Fruit fly (Drosophila melanogaster) whole organism, embryonic: ENCODE data around the gene Rab9D.

Source experiments
- Abd-B ChIP-seq: fragments of 200-800 bp; sonication (Bioruptor generic); optimal IDR thresholded peaks from 2 replicates; lab custom pipeline; 2018; ENCODE audit warnings: missing biosample characterization, mild to moderate bottlenecking, missing genetic modification characterization, moderate library complexity
- CG10366 ChIP-seq: fragments of 200-800 bp; sonication (Bioruptor generic); IDR thresholded peaks from 2 replicates; pipeline ENCODE4 v1.3.6; 2022; ENCODE audit warnings: missing biosample characterization, missing genetic modification characterization
- CG10431 ChIP-seq: fragments of 200-800 bp; sonication (Bioruptor generic); optimal IDR thresholded peaks from 3 replicates; lab custom pipeline; 2018; ENCODE audit warnings: missing biosample characterization, mild to moderate bottlenecking, missing genetic modification characterization
- CG12299 ChIP-seq: fragments of 200-800 bp; sonication (Bioruptor generic); optimal IDR thresholded peaks from 2 replicates; lab custom pipeline; 2018; ENCODE audit warnings: missing biosample characterization, mild to moderate bottlenecking, missing genetic modification characterization
- CG1233 ChIP-seq: fragments of 200-800 bp; sonication (Bioruptor generic); optimal IDR thresholded peaks from 4 replicates; lab custom pipeline; 2018; ENCODE audit warnings: missing biosample characterization, mild to moderate bottlenecking, missing genetic modification characterization
- CG12659 ChIP-seq: fragments of 200-800 bp; sonication (Bioruptor generic); optimal IDR thresholded peaks from 3 replicates; lab custom pipeline; 2017; ENCODE audit warnings: mild to moderate bottlenecking, missing biosample characterization, missing genetic modification reagents, missing genetic modification characterization
- CG15269 ChIP-seq: fragments of 200-800 bp; sonication (Bioruptor generic); optimal IDR thresholded peaks from 2 replicates; lab custom pipeline; 2018; ENCODE audit warnings: missing biosample characterization, mild to moderate bottlenecking, missing genetic modification characterization, moderate library complexity
- CG1529 ChIP-seq: fragments of 200-800 bp; sonication (Bioruptor generic); optimal IDR thresholded peaks from 3 replicates; lab custom pipeline; 2018; ENCODE audit warnings: missing biosample characterization, missing genetic modification characterization
- CG16863 ChIP-seq: fragments of 200-800 bp; sonication (Bioruptor generic); optimal IDR thresholded peaks from 3 replicates; lab custom pipeline; 2016; ENCODE audit warnings: missing biosample characterization, missing genetic modification characterization
- CG18619 ChIP-seq: fragments of 200-800 bp; sonication (Bioruptor generic); optimal IDR thresholded peaks from 3 replicates; lab custom pipeline; 2017; ENCODE audit warnings: missing biosample characterization, mild to moderate bottlenecking, missing genetic modification characterization
- CG2678 ChIP-seq: fragments of 200-800 bp; sonication (Bioruptor generic); optimal IDR thresholded peaks from 3 replicates; lab custom pipeline; 2019; ENCODE audit warnings: missing biosample characterization, mild to moderate bottlenecking, missing genetic modification characterization, moderate library complexity
- CG31365 ChIP-seq: fragments of 200-800 bp; sonication (Bioruptor generic); optimal IDR thresholded peaks from 2 replicates; lab custom pipeline; 2018; ENCODE audit warnings: missing biosample characterization, mild to moderate bottlenecking, missing genetic modification characterization
- CG33557 ChIP-seq: fragments of 200-800 bp; sonication (Bioruptor generic); optimal IDR thresholded peaks from 2 replicates; lab custom pipeline; 2019; ENCODE audit warnings: missing biosample characterization, mild to moderate bottlenecking, missing genetic modification characterization, moderate library complexity
- CG34422 ChIP-seq: fragments of 200-800 bp; sonication (Bioruptor generic); IDR thresholded peaks from 3 replicates; pipeline ENCODE4 v1.3.6; 2022; ENCODE audit warnings: missing biosample characterization, missing genetic modification characterization
- CG4328 ChIP-seq: fragments of 200-800 bp; sonication (Bioruptor generic); optimal IDR thresholded peaks from 3 replicates; lab custom pipeline; 2017; ENCODE audit warnings: missing biosample characterization, missing genetic modification reagents, missing genetic modification characterization
- CG4707 ChIP-seq: fragments of 200-800 bp; sonication (Bioruptor generic); optimal IDR thresholded peaks from 2 replicates; lab custom pipeline; 2018; ENCODE audit warnings: missing biosample characterization, mild to moderate bottlenecking, missing genetic modification characterization, moderate library complexity
- CG6254 ChIP-seq: fragments of 200-800 bp; sonication (Bioruptor generic); optimal IDR thresholded peaks from 3 replicates; lab custom pipeline; 2017; ENCODE audit warnings: mild to moderate bottlenecking, missing biosample characterization, missing genetic modification reagents, missing genetic modification characterization
- CoRest ChIP-seq: fragments of 200-800 bp; sonication (Bioruptor generic); optimal IDR thresholded peaks from 3 replicates; lab custom pipeline; 2018; ENCODE audit warnings: missing biosample characterization, mild to moderate bottlenecking, missing genetic modification characterization, moderate library complexity
- D19A ChIP-seq: fragments of 200-800 bp; optimal IDR thresholded peaks from 3 replicates; lab custom pipeline; 2019; ENCODE audit warnings: missing biosample characterization, mild to moderate bottlenecking, missing genetic modification characterization, moderate library complexity
- E2f1 ChIP-seq: fragments of 200-800 bp; sonication (Bioruptor generic); IDR thresholded peaks from 2 replicates; pipeline ENCODE4 v1.3.6; 2022; ENCODE audit warnings: missing biosample characterization, missing genetic modification characterization
- E2f2 ChIP-seq: fragments of 200-800 bp; sonication (Bioruptor generic); IDR thresholded peaks from 2 replicates; pipeline ENCODE4 v1.3.6; 2022; ENCODE audit warnings: missing biosample characterization, missing genetic modification characterization
- Ets97D ChIP-seq: fragments of 200-800 bp; sonication (Bioruptor generic); optimal IDR thresholded peaks from 3 replicates; lab custom pipeline; 2016; ENCODE audit warnings: missing biosample characterization, missing genetic modification characterization
- Oli ChIP-seq: fragments of 200-800 bp; sonication (Bioruptor generic); optimal IDR thresholded peaks from 2 replicates; lab custom pipeline; 2018; ENCODE audit warnings: missing biosample characterization, mild to moderate bottlenecking, missing genetic modification characterization, moderate library complexity
- PHDP ChIP-seq: fragments of 200-800 bp; sonication (Bioruptor generic); optimal IDR thresholded peaks from 3 replicates; lab custom pipeline; 2018; ENCODE audit warnings: missing biosample characterization, mild to moderate bottlenecking, missing genetic modification characterization, moderate library complexity
- Ptx1 ChIP-seq: fragments of 200-800 bp; sonication (Bioruptor generic); IDR thresholded peaks from 2 replicates; pipeline ENCODE4 v1.3.6; 2022; ENCODE audit warnings: missing biosample characterization, missing genetic modification characterization
- Six4 ChIP-seq: fragments of 200-800 bp; sonication (Bioruptor generic); optimal IDR thresholded peaks from 2 replicates; lab custom pipeline; 2016; ENCODE audit warnings: missing biosample characterization, missing genetic modification characterization
- Tbp ChIP-seq: fragments of >200 bp; optimal IDR thresholded peaks from 2 replicates; lab custom pipeline; 2018; ENCODE audit warnings: missing biosample characterization, missing genetic modification characterization
- az2 ChIP-seq: fragments of 200-800 bp; sonication (Bioruptor generic); optimal IDR thresholded peaks from 3 replicates; lab custom pipeline; 2016; ENCODE audit warnings: missing biosample characterization, missing genetic modification characterization
- disco-r ChIP-seq: fragments of 200-800 bp; sonication (Bioruptor generic); optimal IDR thresholded peaks from 2 replicates; lab custom pipeline; 2016; ENCODE audit warnings: missing biosample characterization, missing genetic modification characterization
- dpn ChIP-seq, 2 experiments: fragments of 200-800 bp; sonication (Bioruptor generic); optimal IDR thresholded peaks; 3 replicates each; lab custom pipeline; 2016; ENCODE audit warnings: missing biosample characterization in 2 of 2, missing genetic modification characterization in 2 of 2
- eve ChIP-seq, 2 experiments: fragments of >200 bp; optimal IDR thresholded peaks; 2 replicates each; lab custom pipeline; 2017; ENCODE audit warnings: missing biosample characterization in 2 of 2, missing genetic modification characterization in 2 of 2
- gt ChIP-seq: fragments of 200-800 bp; sonication (Bioruptor generic); IDR thresholded peaks from 2 replicates; pipeline ENCODE4 v1.3.6; 2022; ENCODE audit warnings: missing biosample characterization, missing genetic modification characterization
- hkb ChIP-seq, 2 experiments: fragments of 200-800 bp in 1 of 2; fragments of >200 bp in 1 of 2; sonication (Bioruptor generic) in 1 of 2; IDR thresholded peaks in 1 of 2; optimal IDR thresholded peaks in 1 of 2; 2 replicates each; pipeline versions ENCODE4 v1.3.6 to Lab custom; 2017 to 2022; ENCODE audit warnings: missing biosample characterization in 1 of 2, missing genetic modification characterization in 1 of 2
- kah ChIP-seq: fragments of 200-800 bp; sonication (Bioruptor generic); optimal IDR thresholded peaks from 2 replicates; lab custom pipeline; 2018; ENCODE audit warnings: missing biosample characterization, mild to moderate bottlenecking, missing genetic modification characterization
- nerfin-1 ChIP-seq: fragments of 200-800 bp; sonication (Bioruptor generic); optimal IDR thresholded peaks from 3 replicates; lab custom pipeline; 2019; ENCODE audit warnings: missing biosample characterization, mild to moderate bottlenecking, missing genetic modification characterization, moderate library complexity
- nom ChIP-seq: fragments of 200-800 bp; sonication (Bioruptor generic); optimal IDR thresholded peaks from 2 replicates; lab custom pipeline; 2017; ENCODE audit warnings: missing biosample characterization, missing genetic modification characterization, mild to moderate bottlenecking, moderate library complexity, missing genetic modification reagents
- pan ChIP-seq, 4 experiments: fragments of >200 bp in 3 of 4; fragments of 200-800 bp in 1 of 4; sonication (Bioruptor generic) in 1 of 4; optimal IDR thresholded peaks in 3 of 4; IDR thresholded peaks in 1 of 4; 2 replicates each; pipeline versions ENCODE4 v1.3.6 to Lab custom; 2017 to 2022; ENCODE audit warnings: missing biosample characterization in 2 of 4, missing genetic modification characterization in 2 of 4, mixed read lengths in 1 of 4
- peb ChIP-seq: fragments of 200-800 bp; sonication (Bioruptor generic); IDR thresholded peaks from 2 replicates; pipeline ENCODE4 v1.3.6; 2022; ENCODE audit warnings: missing biosample characterization, missing genetic modification characterization
- phol ChIP-seq: fragments of 200-800 bp; sonication (Bioruptor generic); optimal IDR thresholded peaks from 3 replicates; lab custom pipeline; 2018; ENCODE audit warnings: missing biosample characterization, mild to moderate bottlenecking, missing genetic modification characterization, moderate library complexity
- prd ChIP-seq, 3 experiments: fragments of >200 bp in 2 of 3; fragments of 200-800 bp in 1 of 3; sonication (Bioruptor generic) in 1 of 3; optimal IDR thresholded peaks in 2 of 3; IDR thresholded peaks in 1 of 3; 2 replicates in 2 of 3; 3 replicates in 1 of 3; pipeline versions ENCODE4 v1.3.6 to Lab custom; 2017 to 2022; ENCODE audit warnings: missing biosample characterization in 1 of 3, missing genetic modification characterization in 1 of 3
- sc ChIP-seq, 3 experiments: fragments of >200 bp in 2 of 3; fragments of 200-800 bp in 1 of 3; sonication (Bioruptor generic) in 1 of 3; optimal IDR thresholded peaks; 2 replicates in 2 of 3; 3 replicates in 1 of 3; lab custom pipeline; 2017; ENCODE audit warnings: mild to moderate bottlenecking in 1 of 3, missing biosample characterization in 1 of 3, missing genetic modification characterization in 1 of 3, missing genetic modification reagents in 1 of 3
- sens ChIP-seq: fragments of 200-800 bp; sonication (Bioruptor generic); peaks from one replicate; lab custom pipeline; 2016; ENCODE audit warnings: missing biosample characterization, missing genetic modification characterization
- seq ChIP-seq: fragments of 200-800 bp; sonication (Bioruptor generic); IDR thresholded peaks from 2 replicates; pipeline ENCODE4 v1.3.6; 2022; ENCODE audit warnings: missing biosample characterization, missing genetic modification characterization
- slou ChIP-seq: fragments of 200-800 bp; sonication (Bioruptor generic); optimal IDR thresholded peaks from 3 replicates; lab custom pipeline; 2016; ENCODE audit warnings: missing biosample characterization, missing genetic modification characterization
- stc ChIP-seq: fragments of 200-800 bp; sonication (Bioruptor generic); IDR thresholded peaks from 2 replicates; pipeline ENCODE4 v1.3.6; 2022; ENCODE audit warnings: missing biosample characterization, missing genetic modification characterization
- tap ChIP-seq: fragments of 200-800 bp; optimal IDR thresholded peaks from 3 replicates; lab custom pipeline; 2019; ENCODE audit warnings: missing biosample characterization, mild to moderate bottlenecking, missing genetic modification characterization, moderate library complexity
- unpg ChIP-seq: fragments of 200-800 bp; sonication (Bioruptor generic); optimal IDR thresholded peaks from 3 replicates; lab custom pipeline; 2018; ENCODE audit warnings: missing biosample characterization, mild to moderate bottlenecking, missing genetic modification characterization, moderate library complexity
- usp ChIP-seq: fragments of >200 bp; optimal IDR thresholded peaks from 2 replicates; lab custom pipeline; 2017; ENCODE audit warnings: missing biosample characterization, missing genetic modification characterization

Rab9D gene

dm6 chrX:10557432-10557831 lies 31.5 kb upstream of the Rab9D start (continued):
- TF ChIP-seq CG6254 (GFP tag; lab: Kevin White, UChicago), result peak; percentile 32
- TF ChIP-seq CoRest, result peak; percentile 25
- no peak for TF ChIP-seq sc (optimal IDR thresholded peaks at IDR 0.05; lab: Kevin White, UChicago)
- peak; percentile 41 for TF ChIP-seq sc (GFP tag; optimal IDR thresholded peaks at IDR 0.05; lab: Kevin White, UChicago)
- no peak for TF ChIP-seq disco-r
- TF ChIP-seq az2 (GFP tag; lab: Kevin White, UChicago), result peak; percentile 22
- peak; percentile 52 for TF ChIP-seq Oli (tag; lab: Kevin White, UChicago)
- TF ChIP-seq slou (GFP tag; lab: Kevin White, UChicago), result no peak
- peak; percentile 19; the same call in 1 of the 2 replicates for TF ChIP-seq E2f1
- TF ChIP-seq sens (GFP tag; lab: Kevin White, UChicago), result peak; percentile 87
- TF ChIP-seq Tbp (GFP tag; lab: Kevin White, UChicago), result no peak
- TF ChIP-seq D19A, result peak; percentile 63
- no peak for TF ChIP-seq prd (optimal IDR thresholded peaks at IDR 0.05; lab: Kevin White, UChicago)
- peak; percentile 60 for TF ChIP-seq prd (GFP tag; IDR thresholded peaks at IDR 0.05; lab: Robert Waterston, UW)
- TF ChIP-seq CG12299 (tag; lab: Kevin White, UChicago), result no peak
- TF ChIP-seq seq (GFP tag; lab: Robert Waterston, UW), result peak; percentile 46; the same call in 1 of the 2 replicates
- TF ChIP-seq CG12659, result peak; percentile 9
- no peak for TF ChIP-seq hkb (optimal IDR thresholded peaks at IDR 0.05; lab: Kevin White, UChicago)
- peak; percentile 53; the same call in 1 of the 2 replicates for TF ChIP-seq hkb (GFP tag; IDR thresholded peaks at IDR 0.05; lab: Robert Waterston, UW)
- 0 out of 2 replicates have a peak, but pooled peaks have one; percentile 18 for TF ChIP-seq E2f2 (GFP tag; lab: Robert Waterston, UW)
- TF ChIP-seq eve (GFP tag; optimal IDR thresholded peaks at IDR 0.05; lab: Kevin White, UChicago), result peak in 1 of 2 experiments; percentile 40
- no peak for TF ChIP-seq Ets97D (GFP tag; lab: Kevin White, UChicago)
- peak; percentile 56 for TF ChIP-seq unpg
- no peak for TF ChIP-seq CG4328 (GFP tag; lab: Kevin White, UChicago)
- peak; percentile 20 for TF ChIP-seq CG18619 (GFP tag; lab: Kevin White, UChicago)
- TF ChIP-seq CG10431 (GFP tag; lab: Kevin White, UChicago), result peak; percentile 13
- peak; percentile 29 for TF ChIP-seq CG15269
- TF ChIP-seq dpn (GFP tag; optimal IDR thresholded peaks at IDR 0.05; lab: Kevin White, UChicago), result peak in 1 of 2 experiments; percentile 30
- TF ChIP-seq tap (tag; lab: Kevin White, UChicago), result peak; percentile 37
- peak; percentile 41 for TF ChIP-seq nom (GFP tag; lab: Kevin White, UChicago)
- TF ChIP-seq CG34422 (GFP tag; lab: Robert Waterston, UW), result peak; percentile 62; the same call in 2 of the 3 replicates
- TF ChIP-seq CG31365 (tag; lab: Kevin White, UChicago), result no peak
- peak; percentile 39 for TF ChIP-seq Ptx1
- no peak for TF ChIP-seq gt (GFP tag; lab: Robert Waterston, UW)
- peak; percentile 0 for TF ChIP-seq CG4707
- TF ChIP-seq CG1233 (GFP tag; lab: Kevin White, UChicago), result no peak
- 0 out of 2 replicates have a peak, but pooled peaks have one; percentile 35 for TF ChIP-seq peb (GFP tag; lab: Robert Waterston, UW)
- peak; percentile 0 for TF ChIP-seq nerfin-1 (tag; lab: Kevin White, UChicago)
- TF ChIP-seq CG16863, result peak; percentile 5
- TF ChIP-seq usp (GFP tag; lab: Kevin White, UChicago), result no peak
- peak; percentile 6 for TF ChIP-seq CG33557
- TF ChIP-seq PHDP (tag; lab: Kevin White, UChicago), result peak; percentile 37
- peak; percentile 13 for TF ChIP-seq Six4 (GFP tag; lab: Kevin White, UChicago)
- peak; percentile 63 for TF ChIP-seq CG2678 (tag; lab: Kevin White, UChicago)
- TF ChIP-seq CG1529 (GFP tag; lab: Kevin White, UChicago), result peak; percentile 43
- peak; percentile 11; the same call in 1 of the 2 replicates for TF ChIP-seq CG10366 (GFP tag; lab: Robert Waterston, UW)
- TF ChIP-seq stc, result no peak
- peak; percentile 14 for TF ChIP-seq Abd-B (GFP tag; lab: Kevin White, UChicago)
- peak; percentile 57 for TF ChIP-seq phol
- TF ChIP-seq pan (optimal IDR thresholded peaks at IDR 0.05; lab: Kevin White, UChicago), result no peak
- TF ChIP-seq pan (GFP tag; optimal IDR thresholded peaks at IDR 0.05 in 1 of 2, IDR thresholded peaks at IDR 0.05 in 1 of 2), result peak in 1 of 2 experiments; percentile 19
- peak; percentile 5 for TF ChIP-seq kah
